Fruit fly (Drosophila melanogaster) whole organism, embryonic: ENCODE results near the gene scramb2.

ENCODE experiments used
- Atf6 ChIP-seq: fragments of 200-800 bp; sonication (Bioruptor generic); IDR thresholded peaks from 2 replicates; pipeline ENCODE4 v1.3.6; 2022; ENCODE audit warnings: missing biosample characterization, missing genetic modification characterization
- CG10321 ChIP-seq: fragments of 200-800 bp; sonication (Bioruptor generic); IDR thresholded peaks from 2 replicates; pipeline ENCODE4 v1.3.6; 2022; ENCODE audit warnings: missing biosample characterization, missing genetic modification characterization
- CG10565 ChIP-seq: fragments of 200-800 bp; sonication (Bioruptor generic); optimal IDR thresholded peaks from 3 replicates; lab custom pipeline; 2016; ENCODE audit warnings: missing biosample characterization, mild to moderate bottlenecking, missing genetic modification characterization
- CG10959 ChIP-seq: fragments of 200-800 bp; sonication (Bioruptor generic); IDR thresholded peaks from 2 replicates; pipeline ENCODE4 v1.3.6; 2022; ENCODE audit warnings: missing biosample characterization, missing genetic modification characterization
- CG11093 ChIP-seq: fragments of 200-800 bp; sonication (Bioruptor generic); IDR thresholded peaks from 3 replicates; pipeline ENCODE4 v1.3.6; 2022; ENCODE audit warnings: missing biosample characterization, missing genetic modification characterization
- CG12299 ChIP-seq: fragments of 200-800 bp; sonication (Bioruptor generic); optimal IDR thresholded peaks from 2 replicates; lab custom pipeline; 2018; ENCODE audit warnings: missing biosample characterization, mild to moderate bottlenecking, missing genetic modification characterization
- CG1832 ChIP-seq: fragments of 200-800 bp; sonication (Bioruptor generic); optimal IDR thresholded peaks from 2 replicates; lab custom pipeline; 2017; ENCODE audit warnings: missing biosample characterization, mild to moderate bottlenecking, missing genetic modification characterization, inconsistent platforms
- CG2199 ChIP-seq: fragments of 200-800 bp; sonication (Bioruptor generic); IDR thresholded peaks from 3 replicates; pipeline ENCODE4 v1.3.6; 2022; ENCODE audit warnings: missing biosample characterization, missing genetic modification characterization
- CG32767 ChIP-seq: fragments of 200-800 bp; sonication (Bioruptor generic); IDR thresholded peaks from 2 replicates; pipeline ENCODE4 v1.3.6; 2022; ENCODE audit warnings: missing biosample characterization, missing genetic modification characterization
- CG3407 ChIP-seq: fragments of 200-800 bp; sonication (Bioruptor generic); optimal IDR thresholded peaks from 2 replicates; lab custom pipeline; 2018; ENCODE audit warnings: missing biosample characterization, mild to moderate bottlenecking, missing genetic modification characterization
- CG6683 ChIP-seq: fragments of 200-800 bp; sonication (Bioruptor generic); optimal IDR thresholded peaks from 2 replicates; lab custom pipeline; 2017; ENCODE audit warnings: missing biosample characterization, mild to moderate bottlenecking, missing genetic modification characterization, missing genetic modification reagents
- CG8290 ChIP-seq, 3 experiments: fragments of 200-800 bp; sonication (Bioruptor generic); optimal IDR thresholded peaks; 2 replicates each; lab custom pipeline; 2016 to 2019; ENCODE audit warnings: missing biosample characterization in 3 of 3, missing genetic modification characterization in 3 of 3, mild to moderate bottlenecking in 2 of 3, moderate library complexity in 1 of 3
- CG9215 ChIP-seq: fragments of 200-800 bp; sonication (Bioruptor generic); IDR thresholded peaks from 2 replicates; pipeline ENCODE4 v1.3.6; 2022; ENCODE audit warnings: missing biosample characterization, missing genetic modification characterization
- CG9727 ChIP-seq: fragments of 200-800 bp; sonication (Bioruptor generic); optimal IDR thresholded peaks from 3 replicates; lab custom pipeline; 2017; ENCODE audit warnings: missing biosample characterization, mild to moderate bottlenecking, missing genetic modification characterization
- CG9876 ChIP-seq: fragments of 200-800 bp; sonication (Bioruptor generic); optimal IDR thresholded peaks from 2 replicates; lab custom pipeline; 2016; ENCODE audit warnings: missing biosample characterization, missing genetic modification characterization
- CTCF ChIP-seq: fragments of 200-800 bp; sonication (Bioruptor generic); optimal IDR thresholded peaks from 2 replicates; lab custom pipeline; 2017; ENCODE audit warnings: missing biosample characterization, mild to moderate bottlenecking, missing genetic modification characterization, moderate library complexity
- Doc2 ChIP-seq: fragments of 200-800 bp; sonication (Bioruptor generic); IDR thresholded peaks from 2 replicates; pipeline ENCODE4 v1.3.6; 2022; ENCODE audit warnings: missing biosample characterization, missing genetic modification characterization
- Elba2 ChIP-seq: fragments of 200-800 bp; sonication (Bioruptor generic); optimal IDR thresholded peaks from 3 replicates; lab custom pipeline; 2016; ENCODE audit warnings: missing biosample characterization, missing genetic modification characterization
- Fer3 ChIP-seq: fragments of 200-800 bp; sonication (Bioruptor generic); optimal IDR thresholded peaks from 2 replicates; lab custom pipeline; 2018; ENCODE audit warnings: missing biosample characterization, mild to moderate bottlenecking, missing genetic modification characterization, moderate library complexity
- GATAe ChIP-seq: fragments of 200-800 bp; sonication (Bioruptor generic); conservative IDR thresholded peaks from 2 replicates; pipeline ENCODE4 v1.3.6; 2022; ENCODE audit warnings: missing biosample characterization, missing genetic modification characterization
- HLH54F ChIP-seq: fragments of 200-800 bp; sonication (Bioruptor generic); optimal IDR thresholded peaks from 3 replicates; lab custom pipeline; 2016; ENCODE audit warnings: missing biosample characterization, missing genetic modification characterization
- Lhr ChIP-seq: fragments of 200-800 bp; sonication (Bioruptor generic); optimal IDR thresholded peaks from 3 replicates; lab custom pipeline; 2017; ENCODE audit warnings: mild to moderate bottlenecking, missing biosample characterization, missing genetic modification reagents, missing genetic modification characterization
- Med ChIP-seq: fragments of 200-800 bp; sonication (Bioruptor generic); peaks from one replicate; lab custom pipeline; 2016; ENCODE audit warnings: missing biosample characterization, missing genetic modification characterization, mild to moderate bottlenecking, inconsistent platforms, moderate library complexity
- Nf-YB ChIP-seq: fragments of 200-800 bp; sonication (Bioruptor generic); optimal IDR thresholded peaks from 3 replicates; lab custom pipeline; 2019; ENCODE audit warnings: missing biosample characterization, mild to moderate bottlenecking, missing genetic modification characterization, moderate library complexity
- Nf-YC ChIP-seq: fragments of 200-800 bp; optimal IDR thresholded peaks from 3 replicates; lab custom pipeline; 2019; ENCODE audit warnings: missing biosample characterization, mild to moderate bottlenecking, missing genetic modification characterization, moderate library complexity
- ac ChIP-seq: fragments of 200-800 bp; sonication (Bioruptor generic); optimal IDR thresholded peaks from 3 replicates; lab custom pipeline; 2017; ENCODE audit warnings: missing biosample characterization, mild to moderate bottlenecking, missing genetic modification characterization
- br ChIP-seq: fragments of >200 bp; optimal IDR thresholded peaks from 2 replicates; lab custom pipeline; 2017
- cg ChIP-seq: fragments of 200-800 bp; sonication (Bioruptor generic); optimal IDR thresholded peaks from 3 replicates; lab custom pipeline; 2019; ENCODE audit warnings: missing biosample characterization, mild to moderate bottlenecking, missing genetic modification characterization, moderate library complexity
- chinmo ChIP-seq: fragments of 200-800 bp; sonication (Bioruptor generic); IDR thresholded peaks from 4 replicates; pipeline ENCODE4 v1.3.6; 2022; ENCODE audit warnings: missing biosample characterization, missing genetic modification characterization; ENCODE audit not compliant: partially characterized antibody
- chn ChIP-seq: fragments of 200-800 bp; sonication (Bioruptor generic); optimal IDR thresholded peaks from 2 replicates; lab custom pipeline; 2016; ENCODE audit warnings: missing biosample characterization, missing genetic modification characterization
- danr ChIP-seq: fragments of 200-800 bp; sonication (Bioruptor generic); IDR thresholded peaks from 2 replicates; pipeline ENCODE4 v1.3.6; 2022; ENCODE audit warnings: missing biosample characterization, missing genetic modification characterization
- eve ChIP-seq, 2 experiments: fragments of >200 bp; optimal IDR thresholded peaks; 2 replicates each; lab custom pipeline; 2017; ENCODE audit warnings: missing biosample characterization in 2 of 2, missing genetic modification characterization in 2 of 2
- ftz-f1 ChIP-seq: fragments of 200-800 bp; sonication (Bioruptor generic); optimal IDR thresholded peaks from 2 replicates; lab custom pipeline; 2016; ENCODE audit warnings: missing biosample characterization, missing genetic modification characterization
- gcm2 ChIP-seq: fragments of 200-800 bp; sonication (Bioruptor generic); optimal IDR thresholded peaks from 2 replicates; lab custom pipeline; 2016; ENCODE audit warnings: missing biosample characterization, missing genetic modification characterization
- hbn ChIP-seq: fragments of 200-800 bp; sonication (Bioruptor generic); IDR thresholded peaks from 2 replicates; pipeline ENCODE4 v1.3.6; 2022; ENCODE audit warnings: missing biosample characterization, missing genetic modification characterization; ENCODE audit not compliant: partially characterized antibody
- ken ChIP-seq: fragments of 200-800 bp; sonication (Bioruptor generic); IDR thresholded peaks from 3 replicates; pipeline ENCODE4 v1.3.6; 2022; ENCODE audit warnings: missing biosample characterization, missing genetic modification characterization
- knrl ChIP-seq: fragments of 200-800 bp; sonication (Bioruptor generic); IDR thresholded peaks from 3 replicates; pipeline ENCODE4 v1.3.6; 2022; ENCODE audit warnings: missing biosample characterization, missing genetic modification characterization; ENCODE audit not compliant: partially characterized antibody
- lov ChIP-seq, 2 experiments: fragments of 200-800 bp in 1 of 2; fragments of >200 bp in 1 of 2; sonication (Bioruptor generic) in 1 of 2; IDR thresholded peaks in 1 of 2; optimal IDR thresholded peaks in 1 of 2; 2 replicates in 1 of 2; 3 replicates in 1 of 2; pipeline versions ENCODE4 v1.3.6 to Lab custom; 2017 to 2022; ENCODE audit warnings: missing biosample characterization in 1 of 2, missing genetic modification characterization in 1 of 2
- luna ChIP-seq: fragments of 200-800 bp; sonication (Bioruptor generic); optimal IDR thresholded peaks from 2 replicates; lab custom pipeline; 2016; ENCODE audit warnings: missing biosample characterization, missing genetic modification characterization
- pan ChIP-seq, 4 experiments: fragments of >200 bp in 3 of 4; fragments of 200-800 bp in 1 of 4; sonication (Bioruptor generic) in 1 of 4; optimal IDR thresholded peaks in 3 of 4; IDR thresholded peaks in 1 of 4; 2 replicates each; pipeline versions ENCODE4 v1.3.6 to Lab custom; 2017 to 2022; ENCODE audit warnings: missing biosample characterization in 2 of 4, missing genetic modification characterization in 2 of 4, mixed read lengths in 1 of 4
- peb ChIP-seq: fragments of 200-800 bp; sonication (Bioruptor generic); IDR thresholded peaks from 2 replicates; pipeline ENCODE4 v1.3.6; 2022; ENCODE audit warnings: missing biosample characterization, missing genetic modification characterization
- pros ChIP-seq: fragments of 200-800 bp; sonication (Bioruptor generic); optimal IDR thresholded peaks from 3 replicates; lab custom pipeline; 2019; ENCODE audit warnings: missing biosample characterization, mild to moderate bottlenecking, missing genetic modification characterization, moderate library complexity
- sd ChIP-seq: fragments of 200-800 bp; sonication (Bioruptor generic); optimal IDR thresholded peaks from 3 replicates; lab custom pipeline; 2018; ENCODE audit warnings: missing biosample characterization, mild to moderate bottlenecking, missing genetic modification characterization, moderate library complexity
- sob ChIP-seq: fragments of 200-800 bp; sonication (Bioruptor generic); IDR thresholded peaks from 2 replicates; pipeline ENCODE4 v1.3.6; 2022; ENCODE audit warnings: missing biosample characterization, missing genetic modification characterization
- tup ChIP-seq: fragments of 200-800 bp; sonication (Bioruptor generic); optimal IDR thresholded peaks from 2 replicates; lab custom pipeline; 2016; ENCODE audit warnings: missing biosample characterization, mild to moderate bottlenecking, missing genetic modification characterization, moderate library complexity
- vfl ChIP-seq: fragments of 200-800 bp; sonication (Bioruptor generic); optimal IDR thresholded peaks from 2 replicates; lab custom pipeline; 2016; ENCODE audit warnings: missing biosample characterization, missing genetic modification characterization
- wor ChIP-seq: fragments of 200-800 bp; sonication (Bioruptor generic); IDR thresholded peaks from 2 replicates; pipeline ENCODE4 v1.3.6; 2022; ENCODE audit warnings: missing biosample characterization, missing genetic modification characterization

Gene scramb2

dm6 chr3L:3070274-3071204, 23.9 kb upstream of the scramb2 start, which contains the start of the genes CG32486 and PAN3 (continued):
- no peak for TF ChIP-seq peb (GFP tag; lab: Robert Waterston, UW)
- TF ChIP-seq lov (optimal IDR thresholded peaks at IDR 0.05; lab: Kevin White, UChicago): no peak
- peak; percentile 68; the same call in 1 of the 3 replicates for TF ChIP-seq lov (GFP tag; IDR thresholded peaks at IDR 0.05; lab: Robert Waterston, UW)
- TF ChIP-seq ac (GFP tag; lab: Kevin White, UChicago): no peak
- no peak for TF ChIP-seq br (lab: Kevin White, UChicago)
- TF ChIP-seq eve (GFP tag; optimal IDR thresholded peaks at IDR 0.05; lab: Kevin White, UChicago): no peak
- no peak for TF ChIP-seq Doc2 (GFP tag; lab: Robert Waterston, UW)
- TF ChIP-seq gcm2 (GFP tag; lab: Kevin White, UChicago): no peak
- TF ChIP-seq GATAe (GFP tag; lab: Robert Waterston, UW): no peak
- peak; percentile 69 for TF ChIP-seq hbn (GFP tag; lab: Robert Waterston, UW)
- TF ChIP-seq CG9727 (GFP tag; lab: Kevin White, UChicago): peak; percentile 58
- peak; percentile 94 for TF ChIP-seq Lhr (GFP tag; lab: Kevin White, UChicago)
- TF ChIP-seq CG11093 (GFP tag; lab: Robert Waterston, UW): no peak
- TF ChIP-seq CG9215 (GFP tag; lab: Robert Waterston, UW): no peak
- peak; percentile 74 for TF ChIP-seq ken
- peak; percentile 26 for TF ChIP-seq CG9876 (GFP tag; lab: Kevin White, UChicago)
- no peak for TF ChIP-seq Atf6 (GFP tag; lab: Robert Waterston, UW)
- peak; percentile 39 for TF ChIP-seq sd (tag; lab: Kevin White, UChicago)
- no peak for TF ChIP-seq wor (GFP tag; lab: Robert Waterston, UW)
- TF ChIP-seq tup (GFP tag; lab: Kevin White, UChicago): no peak
- no peak for TF ChIP-seq CG10565 (GFP tag; lab: Kevin White, UChicago)
- peak; percentile 86 for TF ChIP-seq knrl
- no peak for TF ChIP-seq danr (GFP tag; lab: Robert Waterston, UW)
- TF ChIP-seq, all 482 proteins: peak for 304

- no peak for TF ChIP-seq CG3407 (GFP tag; lab: Kevin White, UChicago)
- peak; percentile 30 for TF ChIP-seq chn (GFP tag; lab: Kevin White, UChicago)
- no peak for TF ChIP-seq CG8290 (GFP tag; optimal IDR thresholded peaks at IDR 0.05; lab: Kevin White, UChicago)
- TF ChIP-seq CG8290 (tag; optimal IDR thresholded peaks at IDR 0.05; lab: Kevin White, UChicago): peak in 1 of 2 experiments; percentile 17
- TF ChIP-seq CG2199 (GFP tag; lab: Robert Waterston, UW): no peak
- peak; percentile 21 for TF ChIP-seq Nf-YB (GFP tag; lab: Kevin White, UChicago)
- TF ChIP-seq sob: no peak
- TF ChIP-seq CTCF (GFP tag; lab: Kevin White, UChicago): no peak
- peak; percentile 54 for TF ChIP-seq Nf-YC (tag; lab: Kevin White, UChicago)
- no peak for TF ChIP-seq HLH54F (GFP tag; lab: Kevin White, UChicago)
- TF ChIP-seq CG1832 (GFP tag; lab: Kevin White, UChicago): peak; percentile 89
- TF ChIP-seq CG32767: peak; percentile 27; the same call in 1 of the 2 replicates
- TF ChIP-seq Fer3 (tag; lab: Kevin White, UChicago): no peak
- TF ChIP-seq CG10321 (GFP tag; lab: Robert Waterston, UW): peak; percentile 95
- TF ChIP-seq ftz-f1 (GFP tag; lab: Kevin White, UChicago): peak; percentile 83
- TF ChIP-seq Elba2 (GFP tag; lab: Kevin White, UChicago): no peak
- TF ChIP-seq CG6683 (GFP tag; lab: Kevin White, UChicago): no peak
- peak; percentile 88 for TF ChIP-seq pros (GFP tag; lab: Kevin White, UChicago)
- no peak for TF ChIP-seq CG12299
- peak; percentile 35 for TF ChIP-seq Med (GFP tag; lab: Kevin White, UChicago)
- no peak for TF ChIP-seq CG10959 (GFP tag; lab: Robert Waterston, UW)
- TF ChIP-seq hbn (GFP tag; lab: Robert Waterston, UW): 0 out of 2 replicates have a peak, but pooled peaks have one; percentile 12
- no peak for TF ChIP-seq luna (GFP tag; lab: Kevin White, UChicago)
- TF ChIP-seq pan (optimal IDR thresholded peaks at IDR 0.05; lab: Kevin White, UChicago): no peak
- peak in 1 of 2 experiments; percentile 9 for TF ChIP-seq pan (GFP tag; optimal IDR thresholded peaks at IDR 0.05 in 1 of 2, IDR thresholded peaks at IDR 0.05 in 1 of 2)
- no peak for TF ChIP-seq vfl (GFP tag; lab: Kevin White, UChicago)
- peak; percentile 49 for TF ChIP-seq cg (GFP tag; lab: Kevin White, UChicago)
- TF ChIP-seq chinmo (GFP tag; lab: Robert Waterston, UW): peak; percentile 95; the same call in 3 of the 4 replicates
Measured at dm6 chr3L:3069774-3070173, 23.2 kb upstream of the scramb2 start.
